Worm (Caenorhabditis elegans): ENCODE results near the gene irk-2.

The irk-2 gene

DNA sequence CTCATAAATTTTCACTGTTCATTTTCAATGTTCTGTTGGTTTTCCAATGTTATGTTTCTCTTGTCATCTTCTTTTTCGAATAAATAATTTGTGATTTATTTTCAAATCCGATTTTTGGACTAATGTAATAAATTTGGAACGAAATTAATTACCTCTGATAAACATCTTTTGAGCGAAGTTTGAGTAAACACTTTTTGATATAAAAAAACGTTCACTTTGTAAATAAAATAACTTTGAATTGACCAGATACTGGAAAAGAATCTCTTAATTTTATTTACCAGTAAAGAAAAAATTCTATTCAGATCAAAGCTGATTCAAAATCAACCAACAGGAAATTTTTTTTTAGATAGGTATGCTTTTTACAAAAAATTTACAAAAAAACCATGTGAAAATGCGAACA, 42.5 kb downstream of the irk-2 start, which contains the start of gene lgc-32:
Gene lgc-32, plus strand, starts transcription at position 301 of the 400 bp plus-strand sequence.
- no peak for TF ChIP-seq unc-62 (GFP tag; optimal IDR thresholded peaks at IDR 0.05)

DNA sequence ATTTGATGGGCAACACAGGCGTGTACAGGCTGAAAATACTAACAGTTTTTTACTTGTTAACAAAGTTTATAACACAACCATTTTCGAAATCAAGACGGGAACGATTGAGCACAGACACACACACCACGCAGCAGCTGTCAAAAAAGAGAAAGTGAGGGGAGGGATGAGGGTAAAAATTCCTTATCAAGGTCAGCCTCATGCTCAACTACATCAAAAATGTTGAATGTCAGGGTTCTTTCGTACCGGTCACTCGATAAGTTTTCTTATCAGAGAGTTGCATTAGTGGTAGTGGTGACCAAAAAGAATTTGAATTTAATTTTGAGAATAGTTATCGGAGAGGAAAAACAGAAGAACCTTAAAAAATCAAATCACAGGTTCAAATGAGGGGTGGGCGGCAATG, 43.7 kb downstream of the irk-2 start, which contains the start of gene T19D7.6:
Gene T19D7.6, minus strand, starts transcription at position 198 of the 400 bp plus-strand sequence.
- TF ChIP-seq unc-62 (GFP tag; optimal IDR thresholded peaks at IDR 0.05) = no peak

DNA sequence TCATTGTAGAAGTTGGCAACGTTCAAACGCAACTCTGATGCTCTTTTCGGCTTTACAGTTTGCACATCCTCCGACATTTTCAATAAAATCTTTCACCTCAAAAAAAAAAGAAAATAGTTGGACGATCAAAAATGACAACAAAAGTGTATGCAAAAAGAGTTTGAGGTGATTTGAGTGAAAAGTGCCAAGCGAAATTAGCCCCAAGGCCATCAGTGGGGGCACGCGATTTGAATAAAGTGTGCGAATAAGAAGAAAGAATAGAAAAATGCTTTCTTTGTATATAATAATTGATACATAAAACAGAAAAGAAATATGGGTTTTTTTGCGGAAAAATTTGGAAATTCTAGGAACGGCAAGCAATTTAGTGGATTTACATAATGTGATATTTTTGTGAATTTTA, 48.2 kb downstream of the irk-2 start, which contains the start of gene T19D7.5:
Gene T19D7.5, minus strand, starts transcription at position 101 of the 400 bp plus-strand sequence.
- TF ChIP-seq unc-62 (GFP tag; optimal IDR thresholded peaks at IDR 0.05) = no peak

DNA sequence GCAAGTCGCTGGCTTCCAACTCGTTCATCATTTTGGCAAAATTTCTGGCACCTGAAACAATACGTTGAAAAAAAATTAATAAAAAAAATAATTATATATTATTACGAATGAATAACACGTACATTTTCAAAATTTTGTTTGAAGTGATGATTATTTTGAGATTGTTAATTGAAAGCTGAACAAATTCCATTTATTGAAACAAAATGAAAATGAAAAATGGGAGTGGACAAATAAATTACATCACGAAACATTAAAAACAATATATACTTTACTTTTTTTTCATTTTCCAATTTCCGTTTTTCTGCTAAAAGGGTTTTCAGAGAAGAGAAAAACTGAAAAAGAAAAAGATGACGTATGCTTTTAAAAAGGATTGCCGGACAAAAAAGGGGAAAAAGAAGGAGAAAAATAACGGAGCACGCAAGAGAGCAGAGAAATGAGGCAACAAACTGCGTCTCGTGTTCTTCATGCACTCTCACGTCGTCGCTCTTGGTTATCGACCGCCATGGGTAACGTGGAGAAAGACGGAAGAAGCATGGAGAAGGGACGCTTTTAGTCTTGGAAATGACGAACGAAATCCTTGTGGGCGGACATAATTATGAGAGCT, 52.5 kb downstream of the irk-2 start, which contains the start of gene rund-1:
Gene rund-1, minus strand, starts transcription at position 51 of the 604 bp plus-strand sequence.
- TF ChIP-seq unc-62 (GFP tag; optimal IDR thresholded peaks at IDR 0.05) = no peak

DNA sequence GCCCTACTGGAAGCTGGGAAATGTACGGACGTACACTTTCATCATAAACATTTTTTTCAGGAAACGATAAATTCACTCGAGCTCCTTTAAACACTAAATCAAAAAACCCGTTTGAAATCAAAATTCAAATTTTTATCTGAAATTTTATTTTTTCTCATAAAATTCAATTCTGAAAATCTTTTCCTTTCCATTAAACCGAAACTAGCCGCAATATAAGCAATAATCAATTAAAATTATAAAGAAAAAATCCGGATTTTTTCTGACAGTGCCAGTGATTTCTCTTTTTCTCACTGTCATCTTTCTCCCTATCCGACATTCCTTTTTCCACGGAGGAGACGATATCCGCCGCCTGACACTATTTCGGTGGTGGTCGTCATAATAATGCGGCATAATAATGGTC, 58.4 kb downstream of the irk-2 start, which contains the start of gene lpr-7:
Gene lpr-7, plus strand, starts transcription at position 301 of the 400 bp plus-strand sequence.
- no peak for TF ChIP-seq unc-62 (GFP tag; optimal IDR thresholded peaks at IDR 0.05)

DNA sequence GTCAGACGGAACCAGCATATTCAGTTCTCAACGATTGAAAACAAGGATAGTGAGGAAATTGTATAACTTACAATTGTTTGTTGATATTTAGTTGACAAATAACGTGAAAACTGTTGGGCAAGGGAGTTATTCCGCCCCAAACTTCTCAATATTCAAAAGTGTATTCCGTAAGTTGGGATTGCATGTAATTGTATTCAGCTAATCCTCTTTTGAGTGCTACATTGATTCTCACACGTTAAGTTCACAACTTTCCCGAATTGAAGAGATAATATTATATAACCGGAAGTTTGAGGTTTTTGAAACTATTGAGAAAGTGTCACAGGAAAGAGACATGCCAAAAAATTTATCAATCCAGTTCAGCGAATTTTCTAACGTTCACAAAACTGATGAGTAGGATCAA, 59.5 kb downstream of the irk-2 start, which contains the start of gene ifc-2:
Gene ifc-2, minus strand, starts transcription at position 101 of the 400 bp plus-strand sequence.
- no peak for TF ChIP-seq unc-62 (GFP tag; optimal IDR thresholded peaks at IDR 0.05)
